Worm (Caenorhabditis elegans): ENCODE measurements around the gene C08B6.10.

- TF ChIP-seq him-1 (tag; optimal IDR thresholded peaks at IDR 0.05) (no peak), dao-5 (tag; optimal IDR thresholded peaks at IDR 0.05) (no peak)
These were observed 34.1 kb upstream of the C08B6.10 start, which contains the start of gene R04B5.11 for ce11 chrV:10091152-10091551.
